Worm (Caenorhabditis elegans) whole organism, L4 larva: ENCODE measurements around the gene F55A11.8.

Experiments
- F49E8.2 ChIP-seq: sonication (generic microtip); optimal IDR thresholded peaks from 2 replicates; lab custom pipeline; 2016; ENCODE audit warnings: missing compliant biosample characterization, mild to moderate bottlenecking, missing genetic modification characterization, borderline replicate concordance
- aly-2 ChIP-seq: sonication (generic microtip); optimal IDR thresholded peaks from 2 replicates; lab custom pipeline; 2018; ENCODE audit warnings: missing biosample characterization, missing genetic modification characterization
- cey-2 ChIP-seq: sonication (generic microtip); optimal IDR thresholded peaks from 3 replicates; lab custom pipeline; 2017; ENCODE audit warnings: missing genetic modification characterization, mild to moderate bottlenecking, missing compliant biosample characterization, antibody characterized with exemption, borderline replicate concordance; ENCODE audit not compliant: insufficient read depth
- fos-1 ChIP-seq: fragments of 150-350 bp; optimal IDR thresholded peaks from 2 replicates; lab custom pipeline; 2014; ENCODE audit warnings: missing biosample characterization, missing genetic modification characterization
- gei-8 ChIP-seq: fragments of 200-800 bp; sonication (Bioruptor generic); optimal IDR thresholded peaks from 2 replicates; lab custom pipeline; 2018; ENCODE audit warnings: mild to moderate bottlenecking, missing genetic modification characterization, missing compliant biosample characterization
- hlh-30 ChIP-seq: sonication (generic microtip); optimal IDR thresholded peaks from 2 replicates; lab custom pipeline; 2017; ENCODE audit warnings: antibody characterized with exemption, mild to moderate bottlenecking, missing genetic modification characterization, missing compliant biosample characterization; ENCODE audit not compliant: insufficient read depth
- nhr-102 ChIP-seq: sonication (generic microtip); optimal IDR thresholded peaks from 2 replicates; lab custom pipeline; 2016; ENCODE audit warnings: mild to moderate bottlenecking, missing genetic modification characterization, moderate library complexity, missing compliant biosample characterization
- nhr-11 ChIP-seq: fragments of 150-350 bp; optimal IDR thresholded peaks from 2 replicates; lab custom pipeline; 2014; ENCODE audit warnings: missing biosample characterization, missing genetic modification characterization
- nhr-48 ChIP-seq: sonication (generic microtip); optimal IDR thresholded peaks from 2 replicates; lab custom pipeline; 2016; ENCODE audit warnings: mild to moderate bottlenecking, missing genetic modification characterization, missing compliant biosample characterization
- skn-1 ChIP-seq: fragments of 150-350 bp; optimal IDR thresholded peaks from 2 replicates; lab custom pipeline; 2014; ENCODE audit warnings: missing biosample characterization, missing genetic modification characterization

DNA sequence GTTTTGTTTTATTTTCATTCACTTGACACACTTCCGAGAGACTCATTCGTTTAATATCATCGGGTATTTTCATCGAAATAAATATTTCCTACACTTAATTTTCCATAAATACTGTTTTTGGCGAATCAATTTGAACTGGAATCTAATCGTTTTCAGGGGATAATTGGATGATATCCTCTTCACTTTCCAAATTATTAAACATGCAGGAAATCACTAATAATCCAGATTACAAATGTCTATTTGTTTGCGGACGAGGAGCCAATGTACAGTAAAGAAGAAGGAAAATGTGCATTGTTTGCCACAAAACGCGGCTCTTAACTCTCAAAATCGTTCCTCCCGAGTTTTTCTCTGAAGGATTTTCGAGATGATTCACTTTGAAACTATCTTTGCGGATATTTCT is 11.4 kb upstream of the F55A11.8 start, which contains the start of gene F55A11.6:
- no peak for TF ChIP-seq nhr-48
- no peak for TF ChIP-seq fos-1
- no peak for TF ChIP-seq cey-2
- TF ChIP-seq nhr-102, result no peak
- TF ChIP-seq aly-2 (tag; lab: Kevin White, UChicago), result no peak
- TF ChIP-seq F49E8.2, result no peak
- TF ChIP-seq gei-8 (GFP tag; lab: Kevin White, UChicago), result no peak
- no peak for TF ChIP-seq nhr-11
- TF ChIP-seq hlh-30 (tag; lab: Kevin White, UChicago), result no peak
- no peak for TF ChIP-seq skn-1 (tag; lab: Kevin White, UChicago)
